Worm (Caenorhabditis elegans) whole organism, L4 larva: ENCODE measurements around the gene idpp-16.

ENCODE experiments used
- D1046.2 ChIP-seq: fragments of 200-800 bp; sonication (Bioruptor generic); IDR thresholded peaks from 2 replicates; pipeline ENCODE4 v1.3.6; 2022; ENCODE audit warnings: missing genetic modification characterization, missing compliant biosample characterization
- F49E8.2 ChIP-seq: sonication (generic microtip); optimal IDR thresholded peaks from 2 replicates; lab custom pipeline; 2016; ENCODE audit warnings: missing compliant biosample characterization, mild to moderate bottlenecking, missing genetic modification characterization, borderline replicate concordance
- T20F7.1 ChIP-seq: fragments of 200-800 bp; sonication (Bioruptor generic); optimal IDR thresholded peaks from 2 replicates; lab custom pipeline; 2018; ENCODE audit warnings: mild to moderate bottlenecking, missing genetic modification characterization, missing compliant biosample characterization
- T26A8.4 ChIP-seq: fragments of 200-800 bp; sonication (Bioruptor generic); IDR thresholded peaks from 2 replicates; pipeline ENCODE4 v1.3.6; 2022; ENCODE audit warnings: missing genetic modification characterization, missing compliant biosample characterization
- Y75B8A.6 ChIP-seq: fragments of 200-800 bp; sonication (Bioruptor generic); IDR thresholded peaks from 2 replicates; pipeline ENCODE4 v1.3.6; 2022; ENCODE audit warnings: missing genetic modification reagents, missing genetic modification characterization, missing compliant biosample characterization
- ZK546.5 ChIP-seq, 2 experiments: sonication (generic microtip); optimal IDR thresholded peaks; 2 replicates each; lab custom pipeline; 2017; ENCODE audit warnings: missing biosample characterization in 2 of 2, missing genetic modification characterization in 2 of 2
- aha-1 ChIP-seq: fragments of 150-350 bp; peaks from one replicate; lab custom pipeline; 2014; ENCODE audit warnings: missing biosample characterization, missing genetic modification characterization
- aly-2 ChIP-seq: sonication (generic microtip); optimal IDR thresholded peaks from 2 replicates; lab custom pipeline; 2018; ENCODE audit warnings: missing biosample characterization, missing genetic modification characterization
- ama-1 ChIP-seq: fragments of 150-350 bp; optimal IDR thresholded peaks from 2 replicates; lab custom pipeline; 2014; ENCODE audit warnings: inconsistent platforms, mixed read lengths
- arid-1 ChIP-seq: fragments of 200-800 bp; sonication (Bioruptor generic); conservative IDR thresholded peaks from 2 replicates; pipeline ENCODE4 v1.3.6; 2022; ENCODE audit warnings: missing genetic modification reagents, missing genetic modification characterization, missing compliant biosample characterization
- ceh-20 ChIP-seq: fragments of 200-800 bp; sonication (Bioruptor generic); IDR thresholded peaks from 2 replicates; pipeline ENCODE4 v1.3.6; 2022; ENCODE audit warnings: missing genetic modification reagents, missing genetic modification characterization, missing compliant biosample characterization
- ceh-44 ChIP-seq: fragments of 200-800 bp; sonication (Bioruptor generic); IDR thresholded peaks from 2 replicates; pipeline ENCODE4 v1.3.6; 2022; ENCODE audit warnings: missing genetic modification reagents, missing genetic modification characterization, missing compliant biosample characterization
- ceh-62 ChIP-seq: sonication (generic microtip); optimal IDR thresholded peaks from 2 replicates; lab custom pipeline; 2017; ENCODE audit warnings: missing biosample characterization, missing genetic modification characterization
- ces-1 ChIP-seq: fragments of 150-350 bp; sonication (generic microtip); optimal IDR thresholded peaks from 4 replicates; lab custom pipeline; 2014; ENCODE audit warnings: missing biosample characterization, missing genetic modification reagents, missing genetic modification characterization
- cey-2 ChIP-seq: sonication (generic microtip); optimal IDR thresholded peaks from 3 replicates; lab custom pipeline; 2017; ENCODE audit warnings: missing genetic modification characterization, mild to moderate bottlenecking, missing compliant biosample characterization, antibody characterized with exemption, borderline replicate concordance; ENCODE audit not compliant: insufficient read depth
- ctbp-1 ChIP-seq: fragments of 200-800 bp; sonication (Bioruptor generic); IDR thresholded peaks from 2 replicates; pipeline ENCODE4 v1.3.6; 2022; ENCODE audit warnings: missing genetic modification reagents, missing genetic modification characterization, missing compliant biosample characterization
- daf-12 ChIP-seq: fragments of 150-350 bp; optimal IDR thresholded peaks from 2 replicates; lab custom pipeline; 2014; ENCODE audit warnings: missing biosample characterization, missing genetic modification reagents, missing genetic modification characterization
- daf-8 ChIP-seq: fragments of 200-800 bp; sonication (Bioruptor generic); IDR thresholded peaks from 2 replicates; pipeline ENCODE4 v1.3.6; 2022; ENCODE audit warnings: missing genetic modification characterization, missing compliant biosample characterization
- dmd-8 ChIP-seq: fragments of 200-800 bp; sonication (Bioruptor generic); IDR thresholded peaks from 2 replicates; pipeline ENCODE4 v1.3.6; 2022; ENCODE audit warnings: missing genetic modification characterization, missing compliant biosample characterization
- dmd-9 ChIP-seq: fragments of 200-800 bp; sonication (Bioruptor generic); IDR thresholded peaks from 2 replicates; pipeline ENCODE4 v1.3.6; 2022; ENCODE audit warnings: missing genetic modification reagents, missing genetic modification characterization, missing compliant biosample characterization
- duxl-1 ChIP-seq: sonication (generic microtip); optimal IDR thresholded peaks from 2 replicates; lab custom pipeline; 2016; ENCODE audit warnings: mild to moderate bottlenecking, missing genetic modification characterization, moderate library complexity, missing compliant biosample characterization; ENCODE audit not compliant: poor library complexity
- dve-1 ChIP-seq: sonication (generic microtip); optimal IDR thresholded peaks from 2 replicates; lab custom pipeline; 2017; ENCODE audit warnings: antibody characterized with exemption, mild to moderate bottlenecking, missing genetic modification characterization, missing compliant biosample characterization; ENCODE audit not compliant: insufficient read depth
- egl-27 ChIP-seq: sonication (generic microtip); optimal IDR thresholded peaks from 3 replicates; lab custom pipeline; 2017; ENCODE audit warnings: missing biosample characterization, missing genetic modification reagents, missing genetic modification characterization
- egl-43 ChIP-seq: fragments of 200-800 bp; sonication (Bioruptor generic); IDR thresholded peaks from 2 replicates; pipeline ENCODE4 v1.3.6; 2022; ENCODE audit warnings: missing genetic modification reagents, missing genetic modification characterization, missing compliant biosample characterization
- fos-1 ChIP-seq: fragments of 150-350 bp; optimal IDR thresholded peaks from 2 replicates; lab custom pipeline; 2014; ENCODE audit warnings: missing biosample characterization, missing genetic modification characterization
- hlh-11 ChIP-seq: fragments of 200-800 bp; sonication (Bioruptor generic); optimal IDR thresholded peaks from 2 replicates; lab custom pipeline; 2018; ENCODE audit warnings: mild to moderate bottlenecking, missing genetic modification characterization, missing compliant biosample characterization
- hmg-1.1 ChIP-seq: fragments of 200-800 bp; sonication (Bioruptor generic); IDR thresholded peaks from 2 replicates; pipeline ENCODE4 v1.3.6; 2022; ENCODE audit warnings: missing genetic modification reagents, missing genetic modification characterization, missing compliant biosample characterization
- jun-1 ChIP-seq: fragments of 150-350 bp; optimal IDR thresholded peaks from 2 replicates; lab custom pipeline; 2014; ENCODE audit warnings: missing biosample characterization, missing genetic modification reagents, missing genetic modification characterization
- lin-13 ChIP-seq: fragments of 150-350 bp; optimal IDR thresholded peaks from 2 replicates; lab custom pipeline; 2014; ENCODE audit warnings: missing biosample characterization, missing genetic modification reagents, missing genetic modification characterization
- lin-15B ChIP-seq: fragments of 150-350 bp; sonication (generic microtip); optimal IDR thresholded peaks from 3 replicates; lab custom pipeline; 2014; ENCODE audit warnings: missing biosample characterization, missing genetic modification characterization
- lin-39 ChIP-seq: fragments of 150-350 bp; optimal IDR thresholded peaks from 2 replicates; lab custom pipeline; 2014; ENCODE audit warnings: missing biosample characterization, missing genetic modification reagents, missing genetic modification characterization
- lsy-2 ChIP-seq, 2 experiments: fragments of 150-350 bp in 1 of 2; sonication (generic microtip) in 1 of 2; optimal IDR thresholded peaks; 2 replicates each; lab custom pipeline; 2014 to 2017; ENCODE audit warnings: missing biosample characterization in 2 of 2, missing genetic modification characterization in 2 of 2
- madf-9 ChIP-seq: fragments of 200-800 bp; sonication (Bioruptor generic); conservative IDR thresholded peaks from 2 replicates; pipeline ENCODE4 v1.3.6; 2022; ENCODE audit warnings: missing genetic modification reagents, missing genetic modification characterization, missing compliant biosample characterization
- mdl-1 ChIP-seq, 2 experiments: fragments of 150-350 bp in 1 of 2; sonication (generic microtip) in 1 of 2; optimal IDR thresholded peaks; 2 replicates each; lab custom pipeline; 2014 to 2017; ENCODE audit warnings: missing biosample characterization in 2 of 2, missing genetic modification characterization in 2 of 2
- mdt-29 ChIP-seq: fragments of 200-800 bp; sonication (Bioruptor generic); IDR thresholded peaks from 2 replicates; pipeline ENCODE4 v1.3.6; 2022; ENCODE audit warnings: missing genetic modification reagents, missing genetic modification characterization, missing compliant biosample characterization
- nhr-10 ChIP-seq: fragments of 150-350 bp; optimal IDR thresholded peaks from 2 replicates; lab custom pipeline; 2014; ENCODE audit warnings: missing biosample characterization, missing genetic modification characterization
- nhr-11 ChIP-seq: fragments of 150-350 bp; optimal IDR thresholded peaks from 2 replicates; lab custom pipeline; 2014; ENCODE audit warnings: missing biosample characterization, missing genetic modification characterization
- nhr-48 ChIP-seq: sonication (generic microtip); optimal IDR thresholded peaks from 2 replicates; lab custom pipeline; 2016; ENCODE audit warnings: mild to moderate bottlenecking, missing genetic modification characterization, missing compliant biosample characterization
- nhr-76 ChIP-seq: fragments of 150-350 bp; optimal IDR thresholded peaks from 2 replicates; lab custom pipeline; 2014; ENCODE audit warnings: missing biosample characterization, missing genetic modification characterization
- nhr-77 ChIP-seq: fragments of 150-350 bp; optimal IDR thresholded peaks from 2 replicates; lab custom pipeline; 2014; ENCODE audit warnings: missing biosample characterization, missing genetic modification characterization
- saeg-2 ChIP-seq: fragments of 200-800 bp; sonication (Bioruptor generic); IDR thresholded peaks from 2 replicates; pipeline ENCODE4 v1.3.6; 2022; ENCODE audit warnings: missing genetic modification reagents, missing genetic modification characterization, missing compliant biosample characterization
- set-16 ChIP-seq: fragments of 200-800 bp; sonication (Bioruptor generic); IDR thresholded peaks from 2 replicates; pipeline ENCODE4 v1.3.6; 2022; ENCODE audit warnings: missing genetic modification reagents, missing genetic modification characterization, missing compliant biosample characterization
- skn-1 ChIP-seq: fragments of 150-350 bp; optimal IDR thresholded peaks from 2 replicates; lab custom pipeline; 2014; ENCODE audit warnings: missing biosample characterization, missing genetic modification characterization
- spr-3 ChIP-seq: fragments of 200-800 bp; sonication (Bioruptor generic); optimal IDR thresholded peaks from 2 replicates; lab custom pipeline; 2018; ENCODE audit warnings: mild to moderate bottlenecking, missing genetic modification characterization, missing compliant biosample characterization
- tra-1 ChIP-seq: fragments of 200-800 bp; sonication (Bioruptor generic); IDR thresholded peaks from 2 replicates; pipeline ENCODE4 v1.3.6; 2022; ENCODE audit warnings: missing genetic modification reagents, missing genetic modification characterization, missing compliant biosample characterization
- unc-130 ChIP-seq: sonication (generic microtip); optimal IDR thresholded peaks from 2 replicates; lab custom pipeline; 2016; ENCODE audit warnings: missing genetic modification reagents, missing genetic modification characterization, missing compliant biosample characterization
- unc-62 ChIP-seq, 3 experiments: fragments of 150-350 bp in 1 of 3; sonication (generic microtip); optimal IDR thresholded peaks in 2 of 3; peaks in 1 of 3; 1 replicate in 1 of 3; 2 replicates in 2 of 3; lab custom pipeline; 2014 to 2017; ENCODE audit warnings: missing biosample characterization in 3 of 3, missing genetic modification characterization in 3 of 3, missing genetic modification reagents in 3 of 3, missing genotype in 1 of 3
- zag-1 ChIP-seq: fragments of 150-350 bp; optimal IDR thresholded peaks from 2 replicates; lab custom pipeline; 2014; ENCODE audit warnings: missing biosample characterization, missing genetic modification characterization
- zfp-3 ChIP-seq: fragments of 200-800 bp; sonication (Bioruptor generic); conservative IDR thresholded peaks from 2 replicates; pipeline ENCODE4 v1.3.6; 2022; ENCODE audit warnings: missing genetic modification reagents, missing genetic modification characterization, missing compliant biosample characterization
- zip-11 ChIP-seq: fragments of 200-800 bp; sonication (Bioruptor generic); IDR thresholded peaks from 2 replicates; pipeline ENCODE4 v1.3.6; 2022; ENCODE audit warnings: missing genetic modification characterization, missing compliant biosample characterization
- zip-2 ChIP-seq: fragments of 150-350 bp; optimal IDR thresholded peaks from 2 replicates; lab custom pipeline; 2014; ENCODE audit warnings: missing biosample characterization, missing genetic modification characterization
- ztf-7 ChIP-seq: fragments of 150-350 bp; optimal IDR thresholded peaks from 2 replicates; lab custom pipeline; 2014; ENCODE audit warnings: missing biosample characterization, missing genetic modification characterization

idpp-16 gene

DNA sequence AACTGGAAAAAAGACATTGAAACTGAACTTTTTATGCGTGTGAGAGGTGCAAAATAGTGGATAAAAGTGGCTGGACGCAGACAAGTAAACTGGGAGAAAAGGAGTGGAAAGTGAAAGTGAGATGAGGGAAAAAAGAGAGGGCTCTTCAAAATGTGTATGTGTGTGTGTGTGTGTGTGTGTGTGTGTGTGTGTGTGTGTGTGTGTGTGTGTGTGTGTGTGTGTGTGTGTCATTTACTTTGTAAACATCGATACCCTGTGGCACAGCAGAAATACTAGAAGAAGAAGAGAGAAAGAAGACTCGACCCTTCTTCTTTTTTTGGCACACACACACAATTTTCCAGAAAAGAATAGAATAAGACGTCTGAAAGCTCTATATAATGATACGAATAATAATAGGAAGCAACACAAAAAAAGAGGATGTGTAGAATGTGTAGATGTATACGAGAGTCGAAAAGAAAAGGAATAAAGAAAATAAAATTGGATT is 32.4 kb upstream of the idpp-16 start (continued):
- no peak for TF ChIP-seq egl-27 (tag; lab: Kevin White, UChicago)
- TF ChIP-seq zag-1 (tag; lab: Kevin White, UChicago) = no peak
- TF ChIP-seq spr-3 (GFP tag; lab: Kevin White, UChicago) = no peak
- TF ChIP-seq lin-39 = no peak
- TF ChIP-seq T20F7.1 (GFP tag; lab: Kevin White, UChicago) = no peak
- no peak for TF ChIP-seq T26A8.4 (GFP tag; lab: Robert Waterston, UW)
- no peak for TF ChIP-seq zip-11 (GFP tag; lab: Robert Waterston, UW)
- TF ChIP-seq ztf-7 (tag; lab: Kevin White, UChicago) = no peak
- no peak for TF ChIP-seq nhr-77
- no peak for TF ChIP-seq nhr-76 (tag; lab: Kevin White, UChicago)
- peak; percentile 62 for TF ChIP-seq dve-1 (tag; lab: Kevin White, UChicago)
- no peak for TF ChIP-seq ceh-44 (GFP tag; lab: Robert Waterston, UW)
- TF ChIP-seq ctbp-1 (GFP tag; lab: Robert Waterston, UW) = peak; percentile 63; the same call in 1 of the 2 replicates
- TF ChIP-seq saeg-2 = 0 out of 2 replicates have a peak, but pooled peaks have one; percentile 17
- TF ChIP-seq daf-12 (tag; lab: Kevin White, UChicago) = no peak
- TF ChIP-seq hlh-11 (tag; lab: Kevin White, UChicago) = peak; percentile 55
- TF ChIP-seq D1046.2 (GFP tag; lab: Robert Waterston, UW) = no peak
- no peak for TF ChIP-seq tra-1 (GFP tag; lab: Robert Waterston, UW)
- no peak for TF ChIP-seq daf-8 (GFP tag; lab: Robert Waterston, UW)
- TF ChIP-seq nhr-48 = no peak
- TF ChIP-seq zip-2 (tag; lab: Kevin White, UChicago) = no peak
- no peak for TF ChIP-seq mdt-29
- TF ChIP-seq ces-1 (GFP tag; lab: Kevin White, UChicago) = no peak
- TF ChIP-seq Y75B8A.6 (GFP tag; lab: Robert Waterston, UW) = no peak
- no peak for TF ChIP-seq aly-2 (tag; lab: Kevin White, UChicago)
- TF ChIP-seq lin-13 (GFP tag; lab: Kevin White, UChicago) = no peak
- no peak for TF ChIP-seq ZK546.5 (tag; optimal IDR thresholded peaks at IDR 0.05; lab: Kevin White, UChicago)
- no peak for TF ChIP-seq cey-2 (tag; lab: Kevin White, UChicago)
- peak; percentile 65 for TF ChIP-seq nhr-11
- no peak for TF ChIP-seq skn-1 (tag; lab: Kevin White, UChicago)
- TF ChIP-seq ceh-20 (GFP tag; lab: Robert Waterston, UW) = peak; percentile 76
- TF ChIP-seq fos-1 = no peak
- TF ChIP-seq egl-43 (GFP tag; lab: Robert Waterston, UW) = peak; percentile 69; the same call in 1 of the 2 replicates
- no peak for TF ChIP-seq duxl-1 (tag; lab: Kevin White, UChicago)
- no peak for TF ChIP-seq arid-1 (GFP tag; lab: Robert Waterston, UW)
- TF ChIP-seq lsy-2 (tag; optimal IDR thresholded peaks at IDR 0.05; lab: Kevin White, UChicago) = peak; percentile 39 to 58
- no peak for TF ChIP-seq nhr-10 (tag; lab: Kevin White, UChicago)
- TF ChIP-seq jun-1 (tag; lab: Kevin White, UChicago) = no peak
- TF ChIP-seq F49E8.2 (tag; lab: Kevin White, UChicago) = no peak
- TF ChIP-seq ceh-62 = no peak
- no peak for TF ChIP-seq dmd-9 (GFP tag; lab: Robert Waterston, UW)
- TF ChIP-seq dmd-8 (GFP tag; lab: Robert Waterston, UW) = no peak
- TF ChIP-seq set-16 (GFP tag; lab: Robert Waterston, UW) = no peak
- TF ChIP-seq unc-62 (GFP tag; optimal IDR thresholded peaks at IDR 0.05 in 1 of 2; lab: Kevin White, UChicago) = peak in 1 of 2 experiments; percentile 75
- no peak for TF ChIP-seq unc-62 (tag; optimal IDR thresholded peaks at IDR 0.05; lab: Kevin White, UChicago)
- TF ChIP-seq ama-1 (lab: Kevin White, UChicago) = no peak
- TF ChIP-seq unc-130 (GFP tag; lab: Kevin White, UChicago) = no peak
- no peak for TF ChIP-seq madf-9 (GFP tag; lab: Robert Waterston, UW)
- TF ChIP-seq lin-15B = no peak
- TF ChIP-seq hmg-1.1 (GFP tag; lab: Robert Waterston, UW) = peak; percentile 63
- no peak for TF ChIP-seq mdl-1 (tag; optimal IDR thresholded peaks at IDR 0.05; lab: Kevin White, UChicago)
- TF ChIP-seq zfp-3 (GFP tag; lab: Robert Waterston, UW) = no peak
- TF ChIP-seq aha-1 (tag; lab: Kevin White, UChicago) = peak; percentile 95
